Worm (Caenorhabditis elegans) whole organism, early embryonic: ENCODE data around the gene R02D5.10.

Source experiments
- B0310.2 ChIP-seq: sonication (generic microtip); optimal IDR thresholded peaks from 2 replicates; lab custom pipeline; 2016; ENCODE audit warnings: mild to moderate bottlenecking, missing genetic modification characterization, missing compliant biosample characterization
- F13C5.2 ChIP-seq: sonication (generic microtip); optimal IDR thresholded peaks from 2 replicates; lab custom pipeline; 2017; ENCODE audit warnings: mild to moderate bottlenecking, missing genetic modification characterization, inconsistent platforms, missing compliant biosample characterization
- aly-1 ChIP-seq: sonication (generic microtip); optimal IDR thresholded peaks from 2 replicates; lab custom pipeline; 2016; ENCODE audit warnings: missing genetic modification characterization, missing compliant biosample characterization
- ama-1 ChIP-seq: fragments of 150-350 bp; optimal IDR thresholded peaks from 2 replicates; lab custom pipeline; 2014
- ceh-13 ChIP-seq: fragments of 200-800 bp; sonication (Bioruptor generic); optimal IDR thresholded peaks from 2 replicates; lab custom pipeline; 2018; ENCODE audit warnings: mild to moderate bottlenecking, missing genetic modification characterization, missing compliant biosample characterization
- ceh-36 ChIP-seq: sonication (generic microtip); optimal IDR thresholded peaks from 2 replicates; lab custom pipeline; 2016; ENCODE audit warnings: missing genetic modification characterization, inconsistent platforms, missing compliant biosample characterization
- ets-7 ChIP-seq: sonication (generic microtip); optimal IDR thresholded peaks from 2 replicates; lab custom pipeline; 2016; ENCODE audit warnings: missing genotype, missing genetic modification characterization, missing compliant biosample characterization
- flt-1 ChIP-seq: fragments of 200-800 bp; sonication (Bioruptor generic); IDR thresholded peaks from 2 replicates; pipeline ENCODE4 v1.3.6; 2022; ENCODE audit warnings: missing genetic modification characterization, missing compliant biosample characterization
- hmbx-1 ChIP-seq: sonication (generic microtip); optimal IDR thresholded peaks from 2 replicates; lab custom pipeline; 2016; ENCODE audit warnings: mild to moderate bottlenecking, missing genetic modification characterization, missing compliant biosample characterization
- hmg-4 ChIP-seq: fragments of 200-800 bp; sonication (Bioruptor generic); optimal IDR thresholded peaks from 2 replicates; lab custom pipeline; 2018; ENCODE audit warnings: mild to moderate bottlenecking, missing genetic modification characterization, missing compliant biosample characterization
- hnd-1 ChIP-seq: sonication (generic microtip); optimal IDR thresholded peaks from 2 replicates; lab custom pipeline; 2016; ENCODE audit warnings: missing genetic modification characterization, missing compliant biosample characterization
- pes-1 ChIP-seq: fragments of 200-800 bp; sonication (Bioruptor generic); IDR thresholded peaks from 2 replicates; pipeline ENCODE4 v1.3.6; 2022; ENCODE audit warnings: missing genetic modification reagents, missing genetic modification characterization, missing compliant biosample characterization
- scrt-1 ChIP-seq: fragments of 200-800 bp; sonication (Bioruptor generic); IDR thresholded peaks from 2 replicates; pipeline ENCODE4 v1.3.6; 2022; ENCODE audit warnings: missing genetic modification characterization, missing compliant biosample characterization
- sea-1 ChIP-seq: fragments of 200-800 bp; sonication (Bioruptor generic); conservative IDR thresholded peaks from 2 replicates; pipeline ENCODE4 v1.3.6; 2022; ENCODE audit warnings: missing genetic modification characterization, missing compliant biosample characterization
- tbx-11 ChIP-seq: fragments of 200-800 bp; sonication (Bioruptor generic); IDR thresholded peaks from 2 replicates; pipeline ENCODE4 v1.3.6; 2022; ENCODE audit warnings: missing genetic modification characterization, missing compliant biosample characterization
- tbx-37 ChIP-seq: fragments of 200-800 bp; sonication (Bioruptor generic); conservative IDR thresholded peaks from 2 replicates; pipeline ENCODE4 v1.3.6; 2022; ENCODE audit warnings: missing genetic modification reagents, missing genetic modification characterization, missing compliant biosample characterization
- tra-4 ChIP-seq: sonication (generic microtip); optimal IDR thresholded peaks from 2 replicates; lab custom pipeline; 2017; ENCODE audit warnings: missing genetic modification characterization, missing compliant biosample characterization

The R02D5.10 gene

ce11 chrV:14510746-14511145 is 28.7 kb downstream of the R02D5.10 start, which contains the start of gene R02D5.9:
Gene R02D5.9, minus strand, starts transcription at chrV:14511123.
- no peak for TF ChIP-seq hmg-4
- TF ChIP-seq ets-7 (tag; lab: Kevin White, UChicago): no peak
- no peak for TF ChIP-seq aly-1
- no peak for TF ChIP-seq hnd-1
- no peak for TF ChIP-seq pes-1 (GFP tag; lab: Robert Waterston, UW)

ce11 chrV:14518010-14518409 is 35.9 kb downstream of the R02D5.10 start, which contains the start of gene R02D5.6:
Gene R02D5.6, minus strand, starts transcription at chrV:14518110.
- TF ChIP-seq tra-4 (tag; lab: Kevin White, UChicago) (no peak), sea-1 (GFP tag; lab: Robert Waterston, UW) (no peak), tbx-37 (GFP tag; lab: Robert Waterston, UW) (no peak), ama-1 (no peak), F13C5.2 (no peak), flt-1 (GFP tag; lab: Robert Waterston, UW) (no peak), tbx-11 (GFP tag; lab: Robert Waterston, UW) (no peak), ceh-13 (GFP tag; lab: Kevin White, UChicago) (no peak), hnd-1 (no peak), pes-1 (GFP tag; lab: Robert Waterston, UW) (no peak), aly-1 (no peak), ceh-36 (tag; lab: Kevin White, UChicago) (no peak)

ce11 chrV:14519268-14519667 is 37.2 kb downstream of the R02D5.10 start, which contains the start of gene R02D5.8:
Gene R02D5.8, minus strand, starts transcription at chrV:14519368.
- TF ChIP-seq ceh-13 (GFP tag; lab: Kevin White, UChicago): no peak
- no peak for TF ChIP-seq flt-1 (GFP tag; lab: Robert Waterston, UW)
- no peak for TF ChIP-seq tbx-37 (GFP tag; lab: Robert Waterston, UW)
- TF ChIP-seq aly-1: no peak
- no peak for TF ChIP-seq ama-1
- TF ChIP-seq scrt-1: no peak
- no peak for TF ChIP-seq tra-4 (tag; lab: Kevin White, UChicago)
- no peak for TF ChIP-seq hnd-1
- no peak for TF ChIP-seq hmg-4
- TF ChIP-seq sea-1 (GFP tag; lab: Robert Waterston, UW): no peak
- no peak for TF ChIP-seq ceh-36 (tag; lab: Kevin White, UChicago)
- TF ChIP-seq F13C5.2: no peak
- TF ChIP-seq B0310.2 (tag; lab: Kevin White, UChicago): no peak
- TF ChIP-seq tbx-11 (GFP tag; lab: Robert Waterston, UW): no peak

- no peak for TF ChIP-seq hmbx-1 (tag; lab: Kevin White, UChicago)
- TF ChIP-seq pes-1 (GFP tag; lab: Robert Waterston, UW): no peak
- TF ChIP-seq ets-7 (tag; lab: Kevin White, UChicago): no peak
- no peak for TF ChIP-seq ama-1
- no peak for TF ChIP-seq sea-1 (GFP tag; lab: Robert Waterston, UW)
- no peak for TF ChIP-seq aly-1
- no peak for TF ChIP-seq hmg-4
- no peak for TF ChIP-seq scrt-1
- no peak for TF ChIP-seq hnd-1
- TF ChIP-seq tbx-11 (GFP tag; lab: Robert Waterston, UW): no peak
- TF ChIP-seq F13C5.2: no peak
- TF ChIP-seq B0310.2 (tag; lab: Kevin White, UChicago): no peak
These were observed 38.9 kb downstream of the R02D5.10 start, which contains the start of gene C53A5.17 for ce11 chrV:14521000-14521399. Gene C53A5.17, minus strand, starts transcription at chrV:14521100.

ce11 chrV:14522514-14522913 is 40.4 kb downstream of the R02D5.10 start, which contains the start of gene C53A5.16:
Gene C53A5.16, minus strand, starts transcription at chrV:14522614.
- TF ChIP-seq hmbx-1 (tag; lab: Kevin White, UChicago) (no peak), ama-1 (no peak), F13C5.2 (no peak), tbx-37 (GFP tag; lab: Robert Waterston, UW) (no peak), B0310.2 (tag; lab: Kevin White, UChicago) (no peak), pes-1 (GFP tag; lab: Robert Waterston, UW) (no peak)

ce11 chrV:14523105-14523504 is 41.0 kb downstream of the R02D5.10 start, which contains the start of gene C53A5.2:
Gene C53A5.2, minus strand, starts transcription at chrV:14523205.
- TF ChIP-seq ets-7 (tag; lab: Kevin White, UChicago) (no peak), ceh-36 (tag; lab: Kevin White, UChicago) (no peak), tbx-11 (GFP tag; lab: Robert Waterston, UW) (no peak), tbx-37 (GFP tag; lab: Robert Waterston, UW) (no peak), F13C5.2 (no peak), aly-1 (no peak)

- TF ChIP-seq hmg-4 (no peak), hnd-1 (peak; percentile 8), scrt-1 (no peak), tbx-11 (GFP tag; lab: Robert Waterston, UW) (no peak), flt-1 (GFP tag; lab: Robert Waterston, UW) (no peak), hmbx-1 (tag; lab: Kevin White, UChicago) (no peak), aly-1 (no peak), F13C5.2 (peak; percentile 51), ama-1 (no peak), tra-4 (tag; lab: Kevin White, UChicago) (no peak), ceh-13 (GFP tag; lab: Kevin White, UChicago) (peak; percentile 32), B0310.2 (tag; lab: Kevin White, UChicago) (no peak), pes-1 (GFP tag; lab: Robert Waterston, UW) (no peak; the same call in 1 of the 2 replicates), tbx-37 (GFP tag; lab: Robert Waterston, UW) (no peak; the same call in 1 of the 2 replicates), sea-1 (GFP tag; lab: Robert Waterston, UW) (0 out of 2 replicates have a peak, but pooled peaks have one; percentile 54), ets-7 (tag; lab: Kevin White, UChicago) (no peak), ceh-36 (tag; lab: Kevin White, UChicago) (no peak)
These were observed 41.9 kb downstream of the R02D5.10 start, which contains the start of gene ril-1 for ce11 chrV:14523788-14524582. Gene ril-1, minus strand, starts transcription at chrV:14524129.
